Fruit fly (Drosophila melanogaster) whole organism, adult: Measurements from ENCODE around the gene CG16710.

ENCODE experiments used
- CG11617 ChIP-seq: fragments of 200-800 bp; sonication (Bioruptor generic); optimal IDR thresholded peaks from 2 replicates; lab custom pipeline; 2017; ENCODE audit warnings: mild to moderate bottlenecking, missing biosample characterization, missing genetic modification reagents, missing genetic modification characterization
- CG12768 ChIP-seq: fragments of 200-800 bp; sonication (Bioruptor generic); optimal IDR thresholded peaks from 2 replicates; lab custom pipeline; 2017; ENCODE audit warnings: missing biosample characterization, missing genetic modification characterization, mild to moderate bottlenecking, moderate library complexity, missing genetic modification reagents
- CG14711 ChIP-seq: fragments of 200-800 bp; sonication (Bioruptor generic); optimal IDR thresholded peaks from 2 replicates; lab custom pipeline; 2018; ENCODE audit warnings: missing biosample characterization, mild to moderate bottlenecking, missing genetic modification characterization, moderate library complexity
- CG1620 ChIP-seq: fragments of 200-800 bp; sonication (Bioruptor generic); optimal IDR thresholded peaks from 2 replicates; lab custom pipeline; 2016; ENCODE audit warnings: missing biosample characterization, missing genetic modification characterization
- CG33017 ChIP-seq: fragments of 200-800 bp; sonication (Bioruptor generic); optimal IDR thresholded peaks from 2 replicates; lab custom pipeline; 2018; ENCODE audit warnings: missing biosample characterization, mild to moderate bottlenecking, missing genetic modification characterization, moderate library complexity
- CG5204 ChIP-seq: fragments of 200-800 bp; sonication (Bioruptor generic); optimal IDR thresholded peaks from 2 replicates; lab custom pipeline; 2016; ENCODE audit warnings: missing biosample characterization, missing genetic modification characterization
- CG7045 ChIP-seq: fragments of 200-800 bp; sonication (Bioruptor generic); optimal IDR thresholded peaks from 2 replicates; lab custom pipeline; 2017; ENCODE audit warnings: missing biosample characterization, mild to moderate bottlenecking, missing genetic modification characterization
- CG7101 ChIP-seq: fragments of 200-800 bp; sonication (Bioruptor generic); optimal IDR thresholded peaks from 2 replicates; lab custom pipeline; 2018; ENCODE audit warnings: missing biosample characterization, mild to moderate bottlenecking, missing genetic modification characterization, moderate library complexity
- Clk ChIP-seq: fragments of 200-800 bp; sonication (Bioruptor generic); optimal IDR thresholded peaks from 2 replicates; lab custom pipeline; 2017; ENCODE audit warnings: missing biosample characterization, missing genetic modification characterization
- Crg-1 ChIP-seq: fragments of 200-800 bp; sonication (Bioruptor generic); optimal IDR thresholded peaks from 2 replicates; lab custom pipeline; 2016; ENCODE audit warnings: missing biosample characterization, missing genetic modification characterization
- Hr96 ChIP-seq: fragments of 200-800 bp; sonication (Bioruptor generic); optimal IDR thresholded peaks from 2 replicates; lab custom pipeline; 2016; ENCODE audit warnings: missing biosample characterization, missing genetic modification characterization
- Mnt ChIP-seq: fragments of 200-800 bp; sonication (Bioruptor generic); optimal IDR thresholded peaks from 2 replicates; lab custom pipeline; 2016; ENCODE audit warnings: missing biosample characterization, mild to moderate bottlenecking, missing genetic modification characterization
- bab1 ChIP-seq: fragments of 200-800 bp; sonication (Bioruptor generic); optimal IDR thresholded peaks from 3 replicates; lab custom pipeline; 2019; ENCODE audit warnings: missing biosample characterization, mild to moderate bottlenecking, missing genetic modification characterization, moderate library complexity
- cic ChIP-seq: fragments of 200-800 bp; sonication (Bioruptor generic); optimal IDR thresholded peaks from 2 replicates; lab custom pipeline; 2017; ENCODE audit warnings: missing biosample characterization, mild to moderate bottlenecking, missing genetic modification characterization, moderate library complexity
- cnc ChIP-seq, 2 experiments: fragments of >200 bp; optimal IDR thresholded peaks; 2 replicates each; lab custom pipeline; 2017
- kay ChIP-seq: fragments of 200-800 bp; sonication (Bioruptor generic); peaks from one replicate; lab custom pipeline; 2016; ENCODE audit warnings: missing biosample characterization, missing genetic modification characterization, borderline replicate concordance
- ovo ChIP-seq: fragments of 200-800 bp; sonication (Bioruptor generic); optimal IDR thresholded peaks from 2 replicates; lab custom pipeline; 2016; ENCODE audit warnings: missing biosample characterization, missing genetic modification characterization
- pad ChIP-seq: fragments of 200-800 bp; sonication (Bioruptor generic); optimal IDR thresholded peaks from 3 replicates; lab custom pipeline; 2017; ENCODE audit warnings: missing biosample characterization, missing genetic modification characterization, mild to moderate bottlenecking, moderate library complexity, missing genetic modification reagents
- tj ChIP-seq: fragments of 200-800 bp; sonication (Bioruptor generic); optimal IDR thresholded peaks from 3 replicates; lab custom pipeline; 2017; ENCODE audit warnings: missing biosample characterization, mild to moderate bottlenecking, missing genetic modification characterization, moderate library complexity
- toe ChIP-seq: fragments of 200-800 bp; sonication (Bioruptor generic); optimal IDR thresholded peaks from 2 replicates; lab custom pipeline; 2016; ENCODE audit warnings: missing biosample characterization, missing genetic modification characterization

Gene CG16710

dm6 chr3R:23685955-23686354, 3.7 kb downstream of the CG16710 start, which contains the start of gene SPE:
SPE (plus strand) TSS chr3R:23686255.
- TF ChIP-seq cic (GFP tag; lab: Kevin White, UChicago) (peak; percentile 18), tj (GFP tag; lab: Kevin White, UChicago) (peak; percentile 44), ovo (no peak)

dm6 chr3R:23686924-23687323, 4.6 kb downstream of the CG16710 start:
- TF ChIP-seq CG33017 (tag; lab: Kevin White, UChicago), result no peak
- no peak for TF ChIP-seq bab1 (GFP tag; lab: Kevin White, UChicago)
- no peak for TF ChIP-seq pad (GFP tag; lab: Kevin White, UChicago)
- TF ChIP-seq tj (GFP tag; lab: Kevin White, UChicago), result no peak
- no peak for TF ChIP-seq Crg-1 (GFP tag; lab: Kevin White, UChicago)
- no peak for TF ChIP-seq CG1620 (GFP tag; lab: Kevin White, UChicago)
- no peak for TF ChIP-seq cnc (optimal IDR thresholded peaks at IDR 0.05; lab: Kevin White, UChicago)
- TF ChIP-seq CG7101, result no peak
- TF ChIP-seq kay (GFP tag; lab: Kevin White, UChicago), result no peak
- no peak for TF ChIP-seq CG14711 (tag; lab: Kevin White, UChicago)
- TF ChIP-seq CG7045 (GFP tag; lab: Kevin White, UChicago), result no peak
- TF ChIP-seq cic (GFP tag; lab: Kevin White, UChicago), result no peak
- no peak for TF ChIP-seq CG11617 (GFP tag; lab: Kevin White, UChicago)
- TF ChIP-seq Hr96 (GFP tag; lab: Kevin White, UChicago), result no peak
- no peak for TF ChIP-seq Mnt (GFP tag; lab: Kevin White, UChicago)
- no peak for TF ChIP-seq CG5204 (GFP tag; lab: Kevin White, UChicago)
- TF ChIP-seq CG12768 (GFP tag; lab: Kevin White, UChicago), result no peak
- no peak for TF ChIP-seq ovo
- TF ChIP-seq toe (GFP tag; lab: Kevin White, UChicago), result no peak

DNA sequence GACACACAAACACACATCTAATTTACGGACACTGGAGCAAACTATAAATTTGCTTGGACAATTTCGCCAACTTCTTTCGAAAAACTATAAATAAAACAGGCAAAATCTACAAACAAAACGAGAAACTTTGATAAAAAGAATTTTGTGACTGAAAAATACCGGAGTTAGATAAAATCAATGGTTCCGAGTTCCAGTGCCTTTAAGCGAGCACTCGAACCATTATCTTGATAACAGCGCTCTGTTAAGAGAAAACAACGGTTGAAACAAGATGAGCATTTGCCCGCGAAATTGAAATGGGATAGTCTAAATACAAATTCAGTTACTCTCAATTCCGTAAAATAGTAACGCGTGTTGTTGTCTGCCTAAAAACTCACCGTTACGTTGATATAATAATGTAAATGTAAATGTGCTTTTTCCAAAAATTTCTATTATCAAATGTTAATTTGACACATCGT, 12.3 kb downstream of the CG16710 start, which contains the start of gene CG10254:
CG10254 (minus strand) TSS at position 405 of the 455 bp plus-strand sequence.
- TF ChIP-seq bab1 (GFP tag; lab: Kevin White, UChicago) (peak; percentile 34), ovo (no peak), toe (GFP tag; lab: Kevin White, UChicago) (no peak), cic (GFP tag; lab: Kevin White, UChicago) (no peak)

dm6 chr3R:23696145-23696544, 13.8 kb downstream of the CG16710 start, which contains the start of gene CG10252:
CG10252 (minus strand) TSS chr3R:23696245.
- TF ChIP-seq tj (GFP tag; lab: Kevin White, UChicago), result no peak
- TF ChIP-seq bab1 (GFP tag; lab: Kevin White, UChicago), result no peak
- TF ChIP-seq Hr96 (GFP tag; lab: Kevin White, UChicago), result no peak
- TF ChIP-seq Clk, result no peak
- TF ChIP-seq CG33017 (tag; lab: Kevin White, UChicago), result no peak
- no peak for TF ChIP-seq cnc (optimal IDR thresholded peaks at IDR 0.05; lab: Kevin White, UChicago)
- TF ChIP-seq cic (GFP tag; lab: Kevin White, UChicago), result no peak
- no peak for TF ChIP-seq Crg-1 (GFP tag; lab: Kevin White, UChicago)
- TF ChIP-seq pad (GFP tag; lab: Kevin White, UChicago), result no peak

- no peak for TF ChIP-seq CG11617 (GFP tag; lab: Kevin White, UChicago)
- TF ChIP-seq bab1 (GFP tag; lab: Kevin White, UChicago), result no peak
- TF ChIP-seq ovo, result no peak
- no peak for TF ChIP-seq cic (GFP tag; lab: Kevin White, UChicago)
- TF ChIP-seq CG33017 (tag; lab: Kevin White, UChicago), result no peak
- TF ChIP-seq pad (GFP tag; lab: Kevin White, UChicago), result no peak
These were observed 16.5 kb downstream of the CG16710 start, which contains the start of gene prt for dm6 chr3R:23698835-23699234. prt (minus strand) TSS chr3R:23699027.

DNA sequence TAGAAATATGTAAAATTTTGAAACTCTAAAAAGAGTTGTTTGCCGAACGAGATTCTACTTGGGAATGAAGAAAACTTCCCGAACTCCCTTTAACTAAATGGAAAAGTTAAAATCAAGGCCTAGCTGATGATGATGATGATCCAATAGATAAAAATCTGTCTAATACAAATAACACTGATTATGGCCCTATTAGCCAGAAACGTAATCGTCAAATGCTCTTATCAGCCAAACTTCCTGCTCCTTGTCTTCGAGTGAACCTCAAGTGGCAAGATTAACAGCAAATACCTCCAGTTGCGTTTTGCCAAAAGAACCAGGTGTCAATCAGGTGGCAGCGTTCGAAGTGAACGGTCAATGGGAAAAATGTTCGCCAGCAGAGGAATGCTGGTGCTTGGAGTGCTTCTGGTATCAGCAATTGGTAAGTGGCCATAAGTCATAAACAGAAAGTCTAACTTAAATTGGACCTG, 18.0 kb downstream of the CG16710 start, which contains the start of the genes CG31468 and Gba1a:
CG31468 (minus strand) TSS at position 51 of the 464 bp plus-strand sequence.
Gba1a (plus strand) TSS at position 318 of the 464 bp plus-strand sequence.
- TF ChIP-seq pad (GFP tag; lab: Kevin White, UChicago), result no peak
- TF ChIP-seq Clk, result no peak
- TF ChIP-seq CG7045 (GFP tag; lab: Kevin White, UChicago), result no peak
- TF ChIP-seq CG5204 (GFP tag; lab: Kevin White, UChicago), result no peak
- TF ChIP-seq tj (GFP tag; lab: Kevin White, UChicago), result no peak
- no peak for TF ChIP-seq CG12768 (GFP tag; lab: Kevin White, UChicago)
- no peak for TF ChIP-seq CG11617 (GFP tag; lab: Kevin White, UChicago)
- no peak for TF ChIP-seq toe (GFP tag; lab: Kevin White, UChicago)
- no peak for TF ChIP-seq Crg-1 (GFP tag; lab: Kevin White, UChicago)
- TF ChIP-seq CG33017 (tag; lab: Kevin White, UChicago), result no peak
- TF ChIP-seq cnc (optimal IDR thresholded peaks at IDR 0.05; lab: Kevin White, UChicago), result no peak
- no peak for TF ChIP-seq Hr96 (GFP tag; lab: Kevin White, UChicago)
- TF ChIP-seq bab1 (GFP tag; lab: Kevin White, UChicago), result no peak
- no peak for TF ChIP-seq cic (GFP tag; lab: Kevin White, UChicago)
- no peak for TF ChIP-seq kay (GFP tag; lab: Kevin White, UChicago)
- TF ChIP-seq Mnt (GFP tag; lab: Kevin White, UChicago), result no peak
- no peak for TF ChIP-seq CG7101
- TF ChIP-seq CG14711 (tag; lab: Kevin White, UChicago), result no peak
